Fruit fly (Drosophila melanogaster) ovary, adult (tissue): Measurements from ENCODE around the gene slif.

Experiments
- CG17801 ChIP-seq: fragments of 200-800 bp; optimal IDR thresholded peaks from 2 replicates; lab custom pipeline; 2019; ENCODE audit warnings: missing biosample characterization, mild to moderate bottlenecking, missing genetic modification characterization, moderate library complexity; ENCODE audit not compliant: partially characterized antibody

Gene slif

dm6 chr3L:22863367-22864078, 17.3 kb upstream of the slif start, which contains the start of gene CG33169:
TSS of gene CG33169 (plus strand) at chr3L:22863864.
- peak; percentile 49 for TF ChIP-seq CG17801

- TF ChIP-seq CG17801: peak; percentile 14
Measured at dm6 chr3L:22864254-22865060, 16.4 kb upstream of the slif start, which contains the start of gene CG33170. TSS of gene CG33170 (plus strand) at chr3L:22864600.

- no peak for TF ChIP-seq CG17801
Measured at dm6 chr3L:22865061-22865418, 15.8 kb upstream of the slif start.

dm6 chr3L:22868070-22868469, 12.8 kb upstream of the slif start, which contains the start of gene EMC4:
TSS of gene EMC4 (minus strand) at chr3L:22868243.
- TF ChIP-seq CG17801: peak; percentile 53

- TF ChIP-seq CG17801: no peak
Measured at dm6 chr3L:22870378-22870777, 10.5 kb upstream of the slif start.

- no peak for TF ChIP-seq CG17801
Measured at dm6 chr3L:22871030-22871844, 9.6 kb upstream of the slif start.

dm6 chr3L:22871845-22872361, 8.9 kb upstream of the slif start, which contains the start of the genes CG11109 and Arf1:
TSS of gene CG11109 (plus strand) at chr3L:22872200.
TSS of gene Arf1 (minus strand) at chr3L:22872231.
- TF ChIP-seq CG17801: no peak

- TF ChIP-seq CG17801: no peak
Measured at dm6 chr3L:22877934-22878333, 2.9 kb upstream of the slif start.

dm6 chr3L:22878723-22879343, 2.0 kb upstream of the slif start, which contains the start of the genes Chro and Ssl1:
TSS of gene Chro (minus strand) at chr3L:22878984.
TSS of gene Ssl1 (plus strand) at chr3L:22879089.
- TF ChIP-seq CG17801: peak; percentile 100

- no peak for TF ChIP-seq CG17801
Measured at dm6 chr3L:22879344-22879723, 1.5 kb upstream of the slif start.

- TF ChIP-seq CG17801: no peak
Measured at dm6 chr3L:22883649-22884048, 2.8 kb downstream of the slif start.

- no peak for TF ChIP-seq CG17801
Measured at dm6 chr3L:22884481-22884880, 3.6 kb downstream of the slif start.

- no peak for TF ChIP-seq CG17801
Measured at dm6 chr3L:22885843-22886242, 5.0 kb downstream of the slif start.

dm6 chr3L:22886939-22887338, 6.1 kb downstream of the slif start:
- no peak for TF ChIP-seq CG17801

- TF ChIP-seq CG17801: no peak
Measured at dm6 chr3L:22887677-22888076, 6.8 kb downstream of the slif start.
